Fruit fly (Drosophila melanogaster) whole organism, wandering third instar larva: ENCODE measurements around the gene CG31862.

Experiments used
- CG32264 ChIP-seq: fragments of 200-800 bp; sonication (Bioruptor generic); optimal IDR thresholded peaks from 2 replicates; lab custom pipeline; 2016; ENCODE audit warnings: missing biosample characterization, missing genetic modification characterization
- CG9705 ChIP-seq: fragments of 200-800 bp; sonication (Bioruptor generic); optimal IDR thresholded peaks from 2 replicates; lab custom pipeline; 2018; ENCODE audit warnings: missing biosample characterization, mild to moderate bottlenecking, missing genetic modification characterization
- Dfd ChIP-seq: fragments of >200 bp; optimal IDR thresholded peaks from 2 replicates; lab custom pipeline; 2017; ENCODE audit warnings: missing biosample characterization, missing genetic modification characterization
- HLH106 ChIP-seq: fragments of 200-800 bp; optimal IDR thresholded peaks from 3 replicates; lab custom pipeline; 2019; ENCODE audit warnings: missing biosample characterization, mild to moderate bottlenecking, missing genetic modification characterization, moderate library complexity
- Hr78 ChIP-seq: fragments of >200 bp; optimal IDR thresholded peaks from 2 replicates; lab custom pipeline; 2017; ENCODE audit warnings: missing biosample characterization, missing genetic modification characterization
- Hr83 ChIP-seq: fragments of 200-300 bp; sonication (Bioruptor generic); optimal IDR thresholded peaks from 2 replicates; lab custom pipeline; 2016; ENCODE audit warnings: missing biosample characterization, mild to moderate bottlenecking, missing genetic modification characterization, moderate library complexity; ENCODE audit not compliant: poor library complexity, severe bottlenecking
- Mio ChIP-seq: sonication (Bioruptor generic); optimal IDR thresholded peaks from 2 replicates; lab custom pipeline; 2016; ENCODE audit warnings: missing biosample characterization, missing genetic modification characterization
- Myc ChIP-seq: fragments of >200 bp; optimal IDR thresholded peaks from 2 replicates; lab custom pipeline; 2017
- N ChIP-seq: fragments of >200 bp; optimal IDR thresholded peaks from 2 replicates; lab custom pipeline; 2018; ENCODE audit warnings: missing biosample characterization, missing external identifiers, missing genetic modification characterization
- dl ChIP-seq, 2 experiments: fragments of 175-275, 200-275 bp in 1 of 2; fragments of 200-275 bp in 1 of 2; sonication (Bioruptor generic); optimal IDR thresholded peaks; lab custom pipeline; 2018; ENCODE audit warnings: mild to moderate bottlenecking in 2 of 2, missing biosample characterization in 2 of 2, missing genetic modification characterization in 2 of 2, moderate library complexity in 2 of 2; ENCODE audit not compliant: partially characterized antibody in 2 of 2, insufficient read depth in 1 of 2
- fru ChIP-seq: fragments of 200-800 bp; sonication (Bioruptor generic); optimal IDR thresholded peaks from 3 replicates; lab custom pipeline; 2016; ENCODE audit warnings: missing biosample characterization, mild to moderate bottlenecking, missing genetic modification characterization
- lola ChIP-seq: fragments of >200 bp; optimal IDR thresholded peaks from 2 replicates; lab custom pipeline; 2017; ENCODE audit warnings: missing biosample characterization, missing genetic modification characterization
- psq ChIP-seq: fragments of 200-800 bp; sonication (Bioruptor generic); optimal IDR thresholded peaks from 3 replicates; lab custom pipeline; 2017; ENCODE audit warnings: missing biosample characterization, mild to moderate bottlenecking, missing genetic modification characterization, moderate library complexity
- sage ChIP-seq: fragments of 200-800 bp; sonication (Bioruptor generic); optimal IDR thresholded peaks from 2 replicates; lab custom pipeline; 2016; ENCODE audit warnings: missing biosample characterization, mild to moderate bottlenecking, missing genetic modification characterization

DNA sequence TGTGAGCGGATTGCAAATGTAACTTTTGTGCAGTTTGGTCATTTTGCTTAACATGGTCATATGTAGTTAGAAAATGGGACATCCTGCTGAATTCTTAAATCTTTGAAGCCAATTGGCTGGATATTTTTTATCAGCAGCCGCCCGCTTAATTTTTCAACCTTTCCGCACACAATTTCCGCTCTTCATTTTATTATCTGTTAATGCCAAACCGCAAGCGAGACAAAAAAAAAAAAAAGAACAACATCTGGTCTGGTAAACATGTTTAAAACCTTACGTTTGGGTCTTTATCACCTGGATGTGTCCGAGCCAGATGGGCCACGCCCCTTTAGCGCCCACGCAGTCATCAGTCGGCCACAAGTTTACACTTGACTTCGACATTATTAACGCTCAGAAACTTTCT lies 48.4 kb upstream of the CG31862 start:
- no peak for TF ChIP-seq CG9705 (GFP tag; lab: Kevin White, UChicago)
- TF ChIP-seq CG32264 (GFP tag; lab: Kevin White, UChicago) = no peak
- no peak for TF ChIP-seq Mio (GFP tag; lab: Kevin White, UChicago)
- TF ChIP-seq N = no peak
- no peak for TF ChIP-seq lola
- no peak for TF ChIP-seq psq
- TF ChIP-seq Hr83 (GFP tag; lab: Kevin White, UChicago) = no peak
- no peak for TF ChIP-seq Hr78
- no peak for TF ChIP-seq HLH106 (tag; lab: Kevin White, UChicago)
- no peak for TF ChIP-seq Myc (lab: Kevin White, UChicago)
- TF ChIP-seq sage = no peak
- no peak for TF ChIP-seq Dfd (GFP tag; lab: Kevin White, UChicago)
- no peak for TF ChIP-seq fru (GFP tag; lab: Kevin White, UChicago)
- TF ChIP-seq dl (GFP tag; optimal IDR thresholded peaks at IDR 0.05; lab: Kevin White, UChicago; ENCODE audit: insufficient read depth in 1 of 2, partially characterized antibody in 2 of 2) = no peak
